Fruit fly (Drosophila melanogaster) whole organism, embryonic: ENCODE data around the gene Suv3.
A peak's percentile ranks its signal among the peaks of the same experiment; 100 is the strongest.

Experiments used
- Abd-B ChIP-seq: fragments of 200-800 bp; sonication (Bioruptor generic); optimal IDR thresholded peaks from 2 replicates; lab custom pipeline; 2018; ENCODE audit warnings: missing biosample characterization, mild to moderate bottlenecking, missing genetic modification characterization, moderate library complexity
- CG12071 ChIP-seq: fragments of 200-800 bp; sonication (Bioruptor generic); optimal IDR thresholded peaks from 3 replicates; lab custom pipeline; 2018; ENCODE audit warnings: missing biosample characterization, mild to moderate bottlenecking, missing genetic modification characterization
- CG14014 ChIP-seq: fragments of 200-800 bp; sonication (Bioruptor generic); IDR thresholded peaks from 2 replicates; pipeline ENCODE4 v1.3.6; 2022; ENCODE audit warnings: missing biosample characterization, missing genetic modification characterization
- CG1832 ChIP-seq: fragments of 200-800 bp; sonication (Bioruptor generic); optimal IDR thresholded peaks from 2 replicates; lab custom pipeline; 2017; ENCODE audit warnings: missing biosample characterization, mild to moderate bottlenecking, missing genetic modification characterization, inconsistent platforms
- CG2678 ChIP-seq: fragments of 200-800 bp; sonication (Bioruptor generic); optimal IDR thresholded peaks from 3 replicates; lab custom pipeline; 2019; ENCODE audit warnings: missing biosample characterization, mild to moderate bottlenecking, missing genetic modification characterization, moderate library complexity
- CG32772 ChIP-seq: fragments of 200-800 bp; sonication (Bioruptor generic); IDR thresholded peaks from 2 replicates; pipeline ENCODE4 v1.3.6; 2022; ENCODE audit warnings: missing biosample characterization, missing genetic modification characterization
- CG33213 ChIP-seq: fragments of 200-800 bp; sonication (Bioruptor generic); optimal IDR thresholded peaks from 3 replicates; lab custom pipeline; 2016; ENCODE audit warnings: missing biosample characterization, missing genetic modification characterization
- CG4404 ChIP-seq: fragments of 200-800 bp; sonication (Bioruptor generic); IDR thresholded peaks from 2 replicates; pipeline ENCODE4 v1.3.6; 2022; ENCODE audit warnings: missing biosample characterization, missing genetic modification characterization
- CG8478 ChIP-seq: fragments of >200 bp; optimal IDR thresholded peaks from 2 replicates; lab custom pipeline; 2018
- D ChIP-seq, 2 experiments: fragments of 200-800 bp in 1 of 2; fragments of >200 bp in 1 of 2; sonication (Bioruptor generic) in 1 of 2; optimal IDR thresholded peaks; 2 replicates in 1 of 2; 3 replicates in 1 of 2; lab custom pipeline; 2017; ENCODE audit warnings: mild to moderate bottlenecking in 1 of 2, missing biosample characterization in 1 of 2, missing genetic modification characterization in 1 of 2, missing genetic modification reagents in 1 of 2
- Ets65A ChIP-seq: fragments of 200-800 bp; sonication (Bioruptor generic); peaks from one replicate; lab custom pipeline; 2016; ENCODE audit warnings: missing biosample characterization, missing genetic modification characterization
- Fer2 ChIP-seq: fragments of 200-800 bp; sonication (Bioruptor generic); optimal IDR thresholded peaks from 2 replicates; lab custom pipeline; 2018; ENCODE audit warnings: missing biosample characterization, mild to moderate bottlenecking, missing genetic modification characterization, moderate library complexity
- H15 ChIP-seq: fragments of 200-800 bp; sonication (Bioruptor generic); IDR thresholded peaks from 3 replicates; pipeline ENCODE4 v1.3.6; 2022; ENCODE audit warnings: missing biosample characterization, missing genetic modification characterization
- Hr3 ChIP-seq: fragments of 200-800 bp; sonication (Bioruptor generic); optimal IDR thresholded peaks from 3 replicates; lab custom pipeline; 2016; ENCODE audit warnings: missing biosample characterization, missing genetic modification characterization
- Meics ChIP-seq: fragments of 200-800 bp; sonication (Bioruptor generic); optimal IDR thresholded peaks from 2 replicates; lab custom pipeline; 2017; ENCODE audit warnings: missing biosample characterization, mild to moderate bottlenecking, missing genetic modification characterization
- Mes4 ChIP-seq: fragments of 200-800 bp; sonication (Bioruptor generic); optimal IDR thresholded peaks from 2 replicates; lab custom pipeline; 2016; ENCODE audit warnings: missing biosample characterization, missing genetic modification characterization
- Nf-YB ChIP-seq: fragments of 200-800 bp; sonication (Bioruptor generic); optimal IDR thresholded peaks from 3 replicates; lab custom pipeline; 2019; ENCODE audit warnings: missing biosample characterization, mild to moderate bottlenecking, missing genetic modification characterization, moderate library complexity
- Nf-YC ChIP-seq: fragments of 200-800 bp; optimal IDR thresholded peaks from 3 replicates; lab custom pipeline; 2019; ENCODE audit warnings: missing biosample characterization, mild to moderate bottlenecking, missing genetic modification characterization, moderate library complexity
- Sin3A ChIP-seq: fragments of >200 bp; optimal IDR thresholded peaks from 2 replicates; lab custom pipeline; 2018
- Sox100B ChIP-seq: fragments of 200-800 bp; sonication (Bioruptor generic); optimal IDR thresholded peaks from 3 replicates; lab custom pipeline; 2018; ENCODE audit warnings: missing biosample characterization, mild to moderate bottlenecking, missing genetic modification characterization
- TFAM ChIP-seq: fragments of 200-800 bp; sonication (Bioruptor generic); optimal IDR thresholded peaks from 2 replicates; lab custom pipeline; 2017; ENCODE audit warnings: missing biosample characterization, missing genetic modification characterization, inconsistent platforms
- Xbp1 ChIP-seq: fragments of 200-800 bp; sonication (Bioruptor generic); optimal IDR thresholded peaks from 3 replicates; lab custom pipeline; 2016; ENCODE audit warnings: missing biosample characterization, mild to moderate bottlenecking, missing genetic modification characterization
- bsh ChIP-seq, 2 experiments: fragments of 200-800 bp; sonication (Bioruptor generic); optimal IDR thresholded peaks; 2 replicates each; lab custom pipeline; 2017 to 2018; ENCODE audit warnings: mild to moderate bottlenecking in 2 of 2, missing biosample characterization in 2 of 2, missing genetic modification characterization in 2 of 2, moderate library complexity in 1 of 2
- btn ChIP-seq: fragments of 200-800 bp; sonication (Bioruptor generic); optimal IDR thresholded peaks from 2 replicates; lab custom pipeline; 2016; ENCODE audit warnings: missing biosample characterization, missing genetic modification characterization
- cg ChIP-seq: fragments of 200-800 bp; sonication (Bioruptor generic); optimal IDR thresholded peaks from 3 replicates; lab custom pipeline; 2019; ENCODE audit warnings: missing biosample characterization, mild to moderate bottlenecking, missing genetic modification characterization, moderate library complexity
- dimm ChIP-seq: fragments of 200-800 bp; sonication (Bioruptor generic); IDR thresholded peaks from 2 replicates; pipeline ENCODE4 v1.3.6; 2022; ENCODE audit warnings: missing biosample characterization, missing genetic modification characterization
- dysf ChIP-seq: fragments of 200-800 bp; sonication (Bioruptor generic); IDR thresholded peaks from 3 replicates; pipeline ENCODE4 v1.3.6; 2022; ENCODE audit warnings: missing biosample characterization, missing genetic modification characterization
- esg ChIP-seq: fragments of 200-800 bp; sonication (Bioruptor generic); conservative IDR thresholded peaks from 2 replicates; pipeline ENCODE4 v1.3.6; 2022; ENCODE audit warnings: missing biosample characterization, missing genetic modification characterization
- eve ChIP-seq, 2 experiments: fragments of >200 bp; optimal IDR thresholded peaks; 2 replicates each; lab custom pipeline; 2017; ENCODE audit warnings: missing biosample characterization in 2 of 2, missing genetic modification characterization in 2 of 2
- ftz-f1 ChIP-seq: fragments of 200-800 bp; sonication (Bioruptor generic); optimal IDR thresholded peaks from 2 replicates; lab custom pipeline; 2016; ENCODE audit warnings: missing biosample characterization, missing genetic modification characterization
- gsb-n ChIP-seq: fragments of 200-800 bp; sonication (Bioruptor generic); optimal IDR thresholded peaks from 3 replicates; lab custom pipeline; 2018; ENCODE audit warnings: missing biosample characterization, mild to moderate bottlenecking, missing genetic modification characterization
- ham ChIP-seq: fragments of 200-800 bp; sonication (Bioruptor generic); IDR thresholded peaks from 2 replicates; pipeline ENCODE4 v1.3.6; 2022; ENCODE audit warnings: missing biosample characterization, missing genetic modification characterization
- hkb ChIP-seq, 2 experiments: fragments of 200-800 bp in 1 of 2; fragments of >200 bp in 1 of 2; sonication (Bioruptor generic) in 1 of 2; IDR thresholded peaks in 1 of 2; optimal IDR thresholded peaks in 1 of 2; 2 replicates each; pipeline versions ENCODE4 v1.3.6 to Lab custom; 2017 to 2022; ENCODE audit warnings: missing biosample characterization in 1 of 2, missing genetic modification characterization in 1 of 2
- ken ChIP-seq: fragments of 200-800 bp; sonication (Bioruptor generic); IDR thresholded peaks from 3 replicates; pipeline ENCODE4 v1.3.6; 2022; ENCODE audit warnings: missing biosample characterization, missing genetic modification characterization
- nom ChIP-seq: fragments of 200-800 bp; sonication (Bioruptor generic); optimal IDR thresholded peaks from 2 replicates; lab custom pipeline; 2017; ENCODE audit warnings: missing biosample characterization, missing genetic modification characterization, mild to moderate bottlenecking, moderate library complexity, missing genetic modification reagents
- pho ChIP-seq: fragments of 200-800 bp; sonication (Bioruptor generic); optimal IDR thresholded peaks from 2 replicates; lab custom pipeline; 2016; ENCODE audit warnings: missing biosample characterization, missing genetic modification characterization
- pros ChIP-seq: fragments of 200-800 bp; sonication (Bioruptor generic); optimal IDR thresholded peaks from 3 replicates; lab custom pipeline; 2019; ENCODE audit warnings: missing biosample characterization, mild to moderate bottlenecking, missing genetic modification characterization, moderate library complexity
- ro ChIP-seq: fragments of 200-800 bp; sonication (Bioruptor generic); IDR thresholded peaks from 2 replicates; pipeline ENCODE4 v1.3.6; 2022; ENCODE audit warnings: missing biosample characterization, missing genetic modification characterization
- row ChIP-seq: fragments of 200-800 bp; sonication (Bioruptor generic); IDR thresholded peaks from 3 replicates; pipeline ENCODE4 v1.3.6; 2022; ENCODE audit warnings: missing biosample characterization, missing genetic modification characterization
- seq ChIP-seq: fragments of 200-800 bp; sonication (Bioruptor generic); IDR thresholded peaks from 2 replicates; pipeline ENCODE4 v1.3.6; 2022; ENCODE audit warnings: missing biosample characterization, missing genetic modification characterization
- sima ChIP-seq: fragments of 200-800 bp; sonication (Bioruptor generic); optimal IDR thresholded peaks from 2 replicates; lab custom pipeline; 2016; ENCODE audit warnings: missing biosample characterization, missing genetic modification characterization
- tap ChIP-seq: fragments of 200-800 bp; optimal IDR thresholded peaks from 3 replicates; lab custom pipeline; 2019; ENCODE audit warnings: missing biosample characterization, mild to moderate bottlenecking, missing genetic modification characterization, moderate library complexity
- tll ChIP-seq, 2 experiments: fragments of 200-800 bp in 1 of 2; fragments of >200 bp in 1 of 2; sonication (Bioruptor generic) in 1 of 2; optimal IDR thresholded peaks; 2 replicates each; lab custom pipeline; 2017 to 2019; ENCODE audit warnings: missing biosample characterization in 2 of 2, missing genetic modification characterization in 2 of 2, mild to moderate bottlenecking in 1 of 2, moderate library complexity in 1 of 2
- tna ChIP-seq: fragments of 200-800 bp; sonication (Bioruptor generic); IDR thresholded peaks from 2 replicates; pipeline ENCODE4 v1.3.6; 2022; ENCODE audit warnings: missing biosample characterization, missing genetic modification characterization; ENCODE audit not compliant: partially characterized antibody
- tup ChIP-seq: fragments of 200-800 bp; sonication (Bioruptor generic); optimal IDR thresholded peaks from 2 replicates; lab custom pipeline; 2016; ENCODE audit warnings: missing biosample characterization, mild to moderate bottlenecking, missing genetic modification characterization, moderate library complexity
- twi ChIP-seq: fragments of 200-800 bp; optimal IDR thresholded peaks from 2 replicates; lab custom pipeline; 2019; ENCODE audit warnings: missing biosample characterization, mild to moderate bottlenecking, missing genetic modification characterization, moderate library complexity
- zen ChIP-seq: fragments of 200-800 bp; sonication (Bioruptor generic); optimal IDR thresholded peaks from 3 replicates; lab custom pipeline; 2018; ENCODE audit warnings: missing biosample characterization, mild to moderate bottlenecking, missing genetic modification characterization, moderate library complexity
- zfh2 ChIP-seq: fragments of 200-800 bp; sonication (Bioruptor generic); optimal IDR thresholded peaks from 2 replicates; lab custom pipeline; 2016; ENCODE audit warnings: missing biosample characterization, missing genetic modification characterization

Suv3 gene

DNA sequence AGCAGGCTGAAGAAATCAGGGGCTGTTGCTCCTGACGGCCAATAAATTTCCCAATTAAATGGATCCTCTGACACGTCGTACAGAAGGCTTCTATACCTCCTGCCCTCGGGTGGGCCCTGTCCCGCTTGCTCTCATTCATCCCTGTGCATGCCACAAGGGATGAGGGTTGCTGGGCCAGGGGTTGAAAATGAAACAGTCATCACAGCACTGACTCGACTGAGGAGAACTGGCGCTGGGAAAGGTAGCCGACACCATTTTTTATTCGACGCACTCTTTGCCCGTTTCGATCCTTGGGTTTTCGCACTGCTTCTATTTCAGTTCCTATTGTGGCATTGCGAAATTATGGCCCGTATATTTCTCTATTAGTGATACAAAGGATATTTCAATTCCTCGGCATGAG is 29.8 kb downstream of the Suv3 start:
- no peak for TF ChIP-seq bsh (GFP tag; optimal IDR thresholded peaks at IDR 0.05; lab: Kevin White, UChicago)
- peak; percentile 19 for TF ChIP-seq pros (GFP tag; lab: Kevin White, UChicago)
- TF ChIP-seq zen (tag; lab: Kevin White, UChicago), result peak; percentile 71
- peak; percentile 25 for TF ChIP-seq Ets65A (GFP tag; lab: Kevin White, UChicago)
- no peak for TF ChIP-seq ken (GFP tag; lab: Robert Waterston, UW)
- TF ChIP-seq nom (GFP tag; lab: Kevin White, UChicago), result no peak
- TF ChIP-seq hkb (optimal IDR thresholded peaks at IDR 0.05; lab: Kevin White, UChicago), result no peak
- TF ChIP-seq hkb (GFP tag; IDR thresholded peaks at IDR 0.05; lab: Robert Waterston, UW), result 0 out of 2 replicates have a peak, but pooled peaks have one; percentile 2
- TF ChIP-seq cg (GFP tag; lab: Kevin White, UChicago), result peak; percentile 17
- no peak for TF ChIP-seq dimm
- TF ChIP-seq tap (tag; lab: Kevin White, UChicago), result no peak
- no peak for TF ChIP-seq sima (GFP tag; lab: Kevin White, UChicago)
- no peak for TF ChIP-seq row (GFP tag; lab: Robert Waterston, UW)
- TF ChIP-seq seq (GFP tag; lab: Robert Waterston, UW), result peak; percentile 92
- peak; percentile 72 for TF ChIP-seq D (optimal IDR thresholded peaks at IDR 0.05; lab: Kevin White, UChicago)
- TF ChIP-seq D (GFP tag; optimal IDR thresholded peaks at IDR 0.05; lab: Kevin White, UChicago), result no peak
- TF ChIP-seq Nf-YC (tag; lab: Kevin White, UChicago), result peak; percentile 76
- TF ChIP-seq CG1832 (GFP tag; lab: Kevin White, UChicago), result peak; percentile 28
- no peak for TF ChIP-seq btn (GFP tag; lab: Kevin White, UChicago)
- TF ChIP-seq CG14014 (GFP tag; lab: Robert Waterston, UW), result no peak
- TF ChIP-seq Nf-YB (GFP tag; lab: Kevin White, UChicago), result peak; percentile 80
- no peak for TF ChIP-seq esg (GFP tag; lab: Robert Waterston, UW)

DNA sequence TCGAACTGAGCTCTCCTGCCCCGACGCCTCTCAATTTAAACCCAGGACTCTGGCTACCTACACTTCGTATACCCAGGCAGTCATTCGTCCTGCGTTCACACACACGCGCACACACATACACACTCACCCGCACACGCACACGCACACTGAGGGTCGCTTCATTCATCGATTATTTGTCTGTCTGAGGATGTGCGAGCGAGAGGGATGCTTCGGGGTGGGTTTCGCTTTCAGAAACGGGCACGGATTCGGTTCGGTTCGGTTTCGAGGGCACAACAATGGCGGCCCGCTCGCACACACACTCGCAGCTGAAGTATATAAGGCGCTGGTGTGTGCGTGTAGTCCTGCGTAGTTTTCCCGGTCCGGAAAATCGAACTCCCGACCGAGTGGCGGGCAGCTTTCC is 35.3 kb downstream of the Suv3 start, which contains the start of gene hkb:
Gene hkb (minus strand): TSS at position 11 of the 400 bp plus-strand sequence.
- TF ChIP-seq CG8478 (lab: Kevin White, UChicago), result peak; percentile 24
- peak; percentile 55 for TF ChIP-seq zen (tag; lab: Kevin White, UChicago)
- peak; percentile 95 for TF ChIP-seq cg (GFP tag; lab: Kevin White, UChicago)
- no peak for TF ChIP-seq CG32772 (GFP tag; lab: Robert Waterston, UW)
- TF ChIP-seq D (optimal IDR thresholded peaks at IDR 0.05; lab: Kevin White, UChicago), result peak; percentile 66
- TF ChIP-seq D (GFP tag; optimal IDR thresholded peaks at IDR 0.05; lab: Kevin White, UChicago), result no peak
- TF ChIP-seq gsb-n (tag; lab: Kevin White, UChicago), result peak; percentile 89
- TF ChIP-seq tna (GFP tag; lab: Robert Waterston, UW), result no peak
- no peak for TF ChIP-seq CG2678
- TF ChIP-seq Xbp1 (GFP tag; lab: Kevin White, UChicago), result no peak
- TF ChIP-seq TFAM (GFP tag; lab: Kevin White, UChicago), result no peak
- TF ChIP-seq Meics (GFP tag; lab: Kevin White, UChicago), result no peak
- no peak for TF ChIP-seq CG33213 (GFP tag; lab: Kevin White, UChicago)
- no peak for TF ChIP-seq hkb (optimal IDR thresholded peaks at IDR 0.05; lab: Kevin White, UChicago)
- TF ChIP-seq hkb (GFP tag; IDR thresholded peaks at IDR 0.05; lab: Robert Waterston, UW), result peak; percentile 37; the same call in 1 of the 2 replicates
- no peak for TF ChIP-seq ro (GFP tag; lab: Robert Waterston, UW)
- TF ChIP-seq CG1832 (GFP tag; lab: Kevin White, UChicago), result peak; percentile 81
- TF ChIP-seq Fer2 (tag; lab: Kevin White, UChicago), result no peak
- TF ChIP-seq Hr3 (GFP tag; lab: Kevin White, UChicago), result no peak
- no peak for TF ChIP-seq bsh (GFP tag; optimal IDR thresholded peaks at IDR 0.05; lab: Kevin White, UChicago)
- no peak for TF ChIP-seq CG4404 (GFP tag; lab: Robert Waterston, UW)
- peak in 1 of 2 experiments; percentile 71 for TF ChIP-seq tll (GFP tag; optimal IDR thresholded peaks at IDR 0.05; lab: Kevin White, UChicago)
- no peak for TF ChIP-seq CG12071
- TF ChIP-seq eve (GFP tag; optimal IDR thresholded peaks at IDR 0.05; lab: Kevin White, UChicago), result no peak
- no peak for TF ChIP-seq ham (GFP tag; lab: Robert Waterston, UW)
- TF ChIP-seq tup, result no peak
- TF ChIP-seq ftz-f1 (GFP tag; lab: Kevin White, UChicago), result no peak
- no peak for TF ChIP-seq Mes4 (GFP tag; lab: Kevin White, UChicago)
- TF ChIP-seq zfh2 (GFP tag; lab: Kevin White, UChicago), result no peak
- no peak for TF ChIP-seq Sox100B (GFP tag; lab: Kevin White, UChicago)
- no peak for TF ChIP-seq dysf (GFP tag; lab: Robert Waterston, UW)
- no peak for TF ChIP-seq H15 (GFP tag; lab: Robert Waterston, UW)
- no peak for TF ChIP-seq Sin3A (lab: Kevin White, UChicago)
- TF ChIP-seq Abd-B, result no peak
- TF ChIP-seq pho (GFP tag; lab: Kevin White, UChicago), result no peak
- TF ChIP-seq twi, result peak; percentile 51
- peak; percentile 94 for TF ChIP-seq Nf-YB (GFP tag; lab: Kevin White, UChicago)
